Worm (Caenorhabditis elegans) whole organism, L2 larva: ENCODE measurements around the gene flp-19.

Source experiments
- ama-1 ChIP-seq: fragments of 150-350 bp; optimal IDR thresholded peaks from 2 replicates; lab custom pipeline; 2018; ENCODE audit warnings: inconsistent platforms
- blmp-1 ChIP-seq: sonication (generic microtip); optimal IDR thresholded peaks from 2 replicates; lab custom pipeline; 2017; ENCODE audit warnings: missing genetic modification characterization, mild to moderate bottlenecking, missing compliant biosample characterization, antibody characterized with exemption, moderate library complexity; ENCODE audit not compliant: insufficient read depth
- fos-1 ChIP-seq: fragments of 150-350 bp; optimal IDR thresholded peaks from 2 replicates; lab custom pipeline; 2014; ENCODE audit warnings: missing biosample characterization, missing genetic modification characterization
- lsy-2 ChIP-seq, 2 experiments: fragments of 150-350 bp in 1 of 2; sonication (generic microtip) in 1 of 2; optimal IDR thresholded peaks; 2 replicates each; lab custom pipeline; 2014 to 2017; ENCODE audit warnings: missing biosample characterization in 2 of 2, missing genetic modification characterization in 2 of 2
- nhr-11 ChIP-seq: fragments of 150-350 bp; optimal IDR thresholded peaks from 2 replicates; lab custom pipeline; 2014; ENCODE audit warnings: missing biosample characterization, missing genetic modification characterization
- skn-1 ChIP-seq: sonication (generic microtip); optimal IDR thresholded peaks from 2 replicates; lab custom pipeline; 2017; ENCODE audit warnings: missing biosample characterization, missing genetic modification characterization
- snpc-4 ChIP-seq: fragments of 150-350 bp; optimal IDR thresholded peaks from 2 replicates; lab custom pipeline; 2014; ENCODE audit warnings: missing biosample characterization, missing genetic modification characterization
- unc-39 ChIP-seq: fragments of 150-350 bp; optimal IDR thresholded peaks from 2 replicates; lab custom pipeline; 2014; ENCODE audit warnings: missing biosample characterization, missing genetic modification characterization
- ztf-11 ChIP-seq: sonication (generic microtip); optimal IDR thresholded peaks from 2 replicates; lab custom pipeline; 2017; ENCODE audit warnings: missing biosample characterization, missing genetic modification characterization
- ztf-4 ChIP-seq: fragments of 150-350 bp; optimal IDR thresholded peaks from 2 replicates; lab custom pipeline; 2014; ENCODE audit warnings: missing biosample characterization, missing genetic modification characterization

DNA sequence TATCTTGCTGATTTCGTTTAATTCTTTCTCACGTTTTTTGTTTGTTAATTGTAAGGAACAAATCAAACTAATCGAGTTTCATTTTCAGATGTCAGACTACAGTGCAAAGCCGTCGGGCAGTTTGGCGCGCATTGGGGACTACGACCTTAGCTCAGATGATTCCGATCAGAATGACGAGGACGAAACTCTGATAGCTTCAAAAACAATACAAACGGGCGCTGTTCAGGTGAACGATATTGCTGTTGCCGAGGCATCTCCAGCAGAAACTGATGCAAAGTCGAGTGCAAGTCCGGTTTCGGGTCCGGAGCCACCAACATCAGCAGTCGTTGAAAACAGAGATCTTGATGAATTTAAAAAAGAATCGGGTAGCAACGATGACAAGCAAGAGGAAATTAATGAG lies 35.3 kb upstream of the flp-19 start, which contains the start of gene bet-2:
- TF ChIP-seq ztf-11 (tag; lab: Kevin White, UChicago) = no peak
- no peak for TF ChIP-seq fos-1 (tag; lab: Kevin White, UChicago)
- TF ChIP-seq ztf-4 (tag; lab: Kevin White, UChicago) = no peak
- no peak for TF ChIP-seq skn-1 (tag; lab: Kevin White, UChicago)
- TF ChIP-seq snpc-4 = no peak
- no peak for TF ChIP-seq lsy-2 (tag; optimal IDR thresholded peaks at IDR 0.05; lab: Kevin White, UChicago)
- no peak for TF ChIP-seq unc-39
- TF ChIP-seq nhr-11 (tag; lab: Kevin White, UChicago) = no peak
- no peak for TF ChIP-seq ama-1 (lab: Kevin White, UChicago)
- TF ChIP-seq blmp-1 = no peak
